Fruit fly (Drosophila melanogaster): Measurements from ENCODE around the gene tth.

- TF ChIP-seq psq (optimal IDR thresholded peaks at IDR 0.05) (no peak), h (optimal IDR thresholded peaks at IDR 0.05) (no peak)
Observed at dm6 chrX:13605381-13605780, 11.0 kb downstream of the tth start, which contains the start of gene CG11178.
